Fruit fly (Drosophila melanogaster) whole organism, embryonic: ENCODE results near the gene CG31347.

Experiments used
- Atf3 ChIP-seq: fragments of 200-800 bp; sonication (Bioruptor generic); optimal IDR thresholded peaks from 3 replicates; lab custom pipeline; 2016; ENCODE audit warnings: missing biosample characterization, missing genetic modification characterization
- Atf6 ChIP-seq: fragments of 200-800 bp; sonication (Bioruptor generic); IDR thresholded peaks from 2 replicates; pipeline ENCODE4 v1.3.6; 2022; ENCODE audit warnings: missing biosample characterization, missing genetic modification characterization
- CG10543 ChIP-seq: fragments of 200-800 bp; sonication (Bioruptor generic); optimal IDR thresholded peaks from 3 replicates; lab custom pipeline; 2017; ENCODE audit warnings: missing biosample characterization, mild to moderate bottlenecking, missing genetic modification characterization, moderate library complexity
- CG10959 ChIP-seq: fragments of 200-800 bp; sonication (Bioruptor generic); IDR thresholded peaks from 2 replicates; pipeline ENCODE4 v1.3.6; 2022; ENCODE audit warnings: missing biosample characterization, missing genetic modification characterization
- CG11093 ChIP-seq: fragments of 200-800 bp; sonication (Bioruptor generic); IDR thresholded peaks from 3 replicates; pipeline ENCODE4 v1.3.6; 2022; ENCODE audit warnings: missing biosample characterization, missing genetic modification characterization
- CG12219 ChIP-seq: fragments of 200-800 bp; sonication (Bioruptor generic); optimal IDR thresholded peaks from 3 replicates; lab custom pipeline; 2018; ENCODE audit warnings: missing biosample characterization, mild to moderate bottlenecking, missing genetic modification characterization
- CG12942 ChIP-seq: fragments of 200-800 bp; sonication (Bioruptor generic); optimal IDR thresholded peaks from 3 replicates; lab custom pipeline; 2016; ENCODE audit warnings: missing biosample characterization, missing genetic modification characterization
- CG14050 ChIP-seq: fragments of 200-800 bp; sonication (Bioruptor generic); IDR thresholded peaks from 3 replicates; pipeline ENCODE4 v1.3.6; 2022; ENCODE audit warnings: missing biosample characterization, missing genetic modification characterization
- CG15479 ChIP-seq: fragments of 200-800 bp; sonication (Bioruptor generic); optimal IDR thresholded peaks from 3 replicates; lab custom pipeline; 2019; ENCODE audit warnings: missing biosample characterization, mild to moderate bottlenecking, missing genetic modification characterization, moderate library complexity
- CG17912 ChIP-seq: fragments of 200-800 bp; sonication (Bioruptor generic); optimal IDR thresholded peaks from 2 replicates; lab custom pipeline; 2018; ENCODE audit warnings: missing biosample characterization, mild to moderate bottlenecking, missing genetic modification characterization
- CG2199 ChIP-seq: fragments of 200-800 bp; sonication (Bioruptor generic); IDR thresholded peaks from 3 replicates; pipeline ENCODE4 v1.3.6; 2022; ENCODE audit warnings: missing biosample characterization, missing genetic modification characterization
- CG4617 ChIP-seq: fragments of 200-800 bp; sonication (Bioruptor generic); optimal IDR thresholded peaks from 3 replicates; lab custom pipeline; 2016; ENCODE audit warnings: missing biosample characterization, missing genetic modification characterization, borderline replicate concordance
- CG6689 ChIP-seq: fragments of 200-800 bp; sonication (Bioruptor generic); IDR thresholded peaks from 2 replicates; pipeline ENCODE4 v1.3.6; 2022; ENCODE audit warnings: missing biosample characterization, missing genetic modification characterization
- CG6813 ChIP-seq: fragments of 200-800 bp; sonication (Bioruptor generic); optimal IDR thresholded peaks from 2 replicates; lab custom pipeline; 2017; ENCODE audit warnings: missing biosample characterization, missing genetic modification characterization, mild to moderate bottlenecking, moderate library complexity, missing genetic modification reagents
- CG6854 ChIP-seq: fragments of 200-800 bp; sonication (Bioruptor generic); optimal IDR thresholded peaks from 3 replicates; lab custom pipeline; 2017; ENCODE audit warnings: missing biosample characterization, mild to moderate bottlenecking, missing genetic modification characterization
- CG7556 ChIP-seq: fragments of 200-800 bp; sonication (Bioruptor generic); optimal IDR thresholded peaks from 2 replicates; lab custom pipeline; 2017; ENCODE audit warnings: missing biosample characterization, mild to moderate bottlenecking, missing genetic modification characterization
- CG7786 ChIP-seq: fragments of 200-800 bp; sonication (Bioruptor generic); optimal IDR thresholded peaks from 2 replicates; lab custom pipeline; 2016; ENCODE audit warnings: missing biosample characterization, missing genetic modification characterization
- CG9797 ChIP-seq: fragments of 200-800 bp; sonication (Bioruptor generic); optimal IDR thresholded peaks from 3 replicates; lab custom pipeline; 2018; ENCODE audit warnings: missing biosample characterization, mild to moderate bottlenecking, missing genetic modification characterization
- CoRest ChIP-seq: fragments of 200-800 bp; sonication (Bioruptor generic); optimal IDR thresholded peaks from 3 replicates; lab custom pipeline; 2018; ENCODE audit warnings: missing biosample characterization, mild to moderate bottlenecking, missing genetic modification characterization, moderate library complexity
- Doc3 ChIP-seq: fragments of 200-800 bp; sonication (Bioruptor generic); IDR thresholded peaks from 3 replicates; pipeline ENCODE4 v1.3.6; 2022; ENCODE audit warnings: missing biosample characterization, missing genetic modification characterization; ENCODE audit not compliant: partially characterized antibody
- Ets65A ChIP-seq: fragments of 200-800 bp; sonication (Bioruptor generic); peaks from one replicate; lab custom pipeline; 2016; ENCODE audit warnings: missing biosample characterization, missing genetic modification characterization
- HLH4C ChIP-seq: fragments of 200-800 bp; sonication (Bioruptor generic); IDR thresholded peaks from 3 replicates; pipeline ENCODE4 v1.3.6; 2022; ENCODE audit warnings: missing biosample characterization, missing genetic modification characterization; ENCODE audit not compliant: partially characterized antibody
- HmgZ ChIP-seq: fragments of 200-800 bp; sonication (Bioruptor generic); optimal IDR thresholded peaks from 2 replicates; lab custom pipeline; 2018; ENCODE audit warnings: missing biosample characterization, mild to moderate bottlenecking, missing genetic modification characterization
- Med ChIP-seq: fragments of 200-800 bp; sonication (Bioruptor generic); peaks from one replicate; lab custom pipeline; 2016; ENCODE audit warnings: missing biosample characterization, missing genetic modification characterization, mild to moderate bottlenecking, inconsistent platforms, moderate library complexity
- Nf-YC ChIP-seq: fragments of 200-800 bp; optimal IDR thresholded peaks from 3 replicates; lab custom pipeline; 2019; ENCODE audit warnings: missing biosample characterization, mild to moderate bottlenecking, missing genetic modification characterization, moderate library complexity
- PHDP ChIP-seq: fragments of 200-800 bp; sonication (Bioruptor generic); optimal IDR thresholded peaks from 3 replicates; lab custom pipeline; 2018; ENCODE audit warnings: missing biosample characterization, mild to moderate bottlenecking, missing genetic modification characterization, moderate library complexity
- Poxn ChIP-seq: fragments of 200-800 bp; sonication (Bioruptor generic); IDR thresholded peaks from 2 replicates; pipeline ENCODE4 v1.3.6; 2022; ENCODE audit warnings: missing biosample characterization, missing genetic modification characterization
- Sin3A ChIP-seq: fragments of >200 bp; optimal IDR thresholded peaks from 2 replicates; lab custom pipeline; 2018
- Ssrp ChIP-seq: fragments of 200-800 bp; sonication (Bioruptor generic); optimal IDR thresholded peaks from 2 replicates; lab custom pipeline; 2018; ENCODE audit warnings: missing biosample characterization, mild to moderate bottlenecking, missing genetic modification characterization, moderate library complexity
- cato ChIP-seq: fragments of 200-800 bp; sonication (Bioruptor generic); optimal IDR thresholded peaks from 2 replicates; lab custom pipeline; 2016; ENCODE audit warnings: missing biosample characterization, missing genetic modification characterization, borderline replicate concordance
- caup ChIP-seq: fragments of 200-800 bp; sonication (Bioruptor generic); optimal IDR thresholded peaks from 3 replicates; lab custom pipeline; 2017; ENCODE audit warnings: missing biosample characterization, mild to moderate bottlenecking, missing genetic modification characterization, moderate library complexity; ENCODE audit not compliant: severe bottlenecking
- croc ChIP-seq: fragments of 200-800 bp; sonication (Bioruptor generic); conservative IDR thresholded peaks from 3 replicates; pipeline ENCODE4 v1.3.6; 2022; ENCODE audit warnings: missing biosample characterization, missing genetic modification characterization
- cwo ChIP-seq: fragments of 200-800 bp; sonication (Bioruptor generic); optimal IDR thresholded peaks from 3 replicates; lab custom pipeline; 2017; ENCODE audit warnings: missing biosample characterization, missing genetic modification characterization, mild to moderate bottlenecking, moderate library complexity, missing genetic modification reagents
- emc ChIP-seq: fragments of 200-800 bp; sonication (Bioruptor generic); optimal IDR thresholded peaks from 2 replicates; lab custom pipeline; 2016; ENCODE audit warnings: missing biosample characterization, missing genetic modification characterization
- gem ChIP-seq: fragments of 200-800 bp; sonication (Bioruptor generic); optimal IDR thresholded peaks from 2 replicates; lab custom pipeline; 2019; ENCODE audit warnings: missing biosample characterization, mild to moderate bottlenecking, missing genetic modification characterization, moderate library complexity
- gsb ChIP-seq: fragments of 200-800 bp; sonication (Bioruptor generic); IDR thresholded peaks from 2 replicates; pipeline ENCODE4 v1.3.6; 2022; ENCODE audit warnings: missing biosample characterization, missing genetic modification characterization
- gt ChIP-seq: fragments of 200-800 bp; sonication (Bioruptor generic); IDR thresholded peaks from 2 replicates; pipeline ENCODE4 v1.3.6; 2022; ENCODE audit warnings: missing biosample characterization, missing genetic modification characterization
- hth ChIP-seq: fragments of >200 bp; optimal IDR thresholded peaks from 2 replicates; lab custom pipeline; 2017; ENCODE audit warnings: inconsistent platforms
- ind ChIP-seq: fragments of 200-800 bp; sonication (Bioruptor generic); optimal IDR thresholded peaks from 3 replicates; lab custom pipeline; 2016; ENCODE audit warnings: missing biosample characterization, missing genetic modification characterization
- lola ChIP-seq, 3 experiments: fragments of >200 bp in 2 of 3; fragments of 200-800 bp in 1 of 3; sonication (Bioruptor generic) in 1 of 3; optimal IDR thresholded peaks; 2 replicates each; lab custom pipeline; 2017 to 2019; ENCODE audit warnings: missing biosample characterization in 3 of 3, missing genetic modification characterization in 3 of 3, mild to moderate bottlenecking in 1 of 3, moderate library complexity in 1 of 3
- nau ChIP-seq: fragments of 200-800 bp; sonication (Bioruptor generic); optimal IDR thresholded peaks from 3 replicates; lab custom pipeline; 2017; ENCODE audit warnings: missing biosample characterization, mild to moderate bottlenecking, missing genetic modification characterization, missing genetic modification reagents
- pum ChIP-seq: fragments of 200-800 bp; sonication (Bioruptor generic); optimal IDR thresholded peaks from 2 replicates; lab custom pipeline; 2016; ENCODE audit warnings: missing biosample characterization, missing genetic modification characterization
- sens ChIP-seq: fragments of 200-800 bp; sonication (Bioruptor generic); peaks from one replicate; lab custom pipeline; 2016; ENCODE audit warnings: missing biosample characterization, missing genetic modification characterization
- sisA ChIP-seq: fragments of 200-800 bp; sonication (Bioruptor generic); IDR thresholded peaks from 2 replicates; pipeline ENCODE4 v1.3.6; 2022; ENCODE audit warnings: missing biosample characterization, missing genetic modification characterization
- ssp ChIP-seq: fragments of 200-800 bp; sonication (Bioruptor generic); IDR thresholded peaks from 2 replicates; pipeline ENCODE4 v1.3.6; 2022; ENCODE audit warnings: missing biosample characterization, missing genetic modification characterization
- tap ChIP-seq: fragments of 200-800 bp; optimal IDR thresholded peaks from 3 replicates; lab custom pipeline; 2019; ENCODE audit warnings: missing biosample characterization, mild to moderate bottlenecking, missing genetic modification characterization, moderate library complexity
- tgo ChIP-seq: fragments of 200-800 bp; sonication (Bioruptor generic); IDR thresholded peaks from 3 replicates; pipeline ENCODE4 v1.3.6; 2022; ENCODE audit warnings: missing biosample characterization, missing genetic modification characterization

The CG31347 gene

dm6 chr3R:12653511-12654252 is 38.7 kb downstream of the CG31347 start (continued):
- TF ChIP-seq CG6689 (GFP tag; lab: Robert Waterston, UW) (peak; percentile 86), CG12219 (GFP tag; lab: Kevin White, UChicago) (peak; percentile 85), nau (GFP tag; lab: Kevin White, UChicago) (peak; percentile 79), Doc3 (GFP tag; lab: Robert Waterston, UW) (no peak), hth (lab: Kevin White, UChicago) (no peak), tgo (GFP tag; lab: Robert Waterston, UW) (peak; percentile 82), Ets65A (GFP tag; lab: Kevin White, UChicago) (peak; percentile 96), CG4617 (GFP tag; lab: Kevin White, UChicago) (peak; percentile 39), Atf3 (GFP tag; lab: Kevin White, UChicago) (peak; percentile 63), gsb (GFP tag; lab: Robert Waterston, UW) (peak; percentile 70), HLH4C (no peak; the same call in 2 of the 3 replicates), CG7786 (GFP tag; lab: Kevin White, UChicago) (peak; percentile 84), gem (peak; percentile 89), CG6813 (GFP tag; lab: Kevin White, UChicago) (peak; percentile 65), CG10543 (peak; percentile 67), pum (GFP tag; lab: Kevin White, UChicago) (peak; percentile 81), CG15479 (GFP tag; lab: Kevin White, UChicago) (no peak), CG12942 (peak; percentile 83), CoRest (peak; percentile 91), emc (GFP tag; lab: Kevin White, UChicago) (peak; percentile 52), ssp (GFP tag; lab: Robert Waterston, UW) (peak; percentile 69), CG17912 (GFP tag; lab: Kevin White, UChicago) (no peak), Sin3A (lab: Kevin White, UChicago) (no peak), CG10959 (GFP tag; lab: Robert Waterston, UW) (peak; percentile 40; the same call in 1 of the 2 replicates)
- TF ChIP-seq, all 482 proteins: peak for 371

dm6 chr3R:12652736-12653135 is 39.7 kb downstream of the CG31347 start:
- no peak for TF ChIP-seq gt
- peak; percentile 11 for TF ChIP-seq Med (GFP tag; lab: Kevin White, UChicago)
- TF ChIP-seq Atf6 (GFP tag; lab: Robert Waterston, UW) = no peak
- no peak for TF ChIP-seq Ssrp
- no peak for TF ChIP-seq sisA
- TF ChIP-seq CG6854 (GFP tag; lab: Kevin White, UChicago) = no peak
- TF ChIP-seq CG14050 = no peak
- TF ChIP-seq Poxn (GFP tag; lab: Robert Waterston, UW) = no peak
- no peak for TF ChIP-seq croc (GFP tag; lab: Robert Waterston, UW)
- peak in 1 of 3 experiments; percentile 15 for TF ChIP-seq lola (GFP tag; optimal IDR thresholded peaks at IDR 0.05; lab: Kevin White, UChicago)
- TF ChIP-seq cato = no peak
- no peak for TF ChIP-seq ind (GFP tag; lab: Kevin White, UChicago)
- no peak for TF ChIP-seq caup (GFP tag; lab: Kevin White, UChicago)
- TF ChIP-seq CG7556 (GFP tag; lab: Kevin White, UChicago) = no peak
- no peak for TF ChIP-seq tap (tag; lab: Kevin White, UChicago)
- TF ChIP-seq CG11093 (GFP tag; lab: Robert Waterston, UW) = no peak
- no peak for TF ChIP-seq PHDP
- no peak for TF ChIP-seq sens
- peak; percentile 93 for TF ChIP-seq CG2199
- TF ChIP-seq HmgZ (tag; lab: Kevin White, UChicago) = no peak
- TF ChIP-seq cwo (GFP tag; lab: Kevin White, UChicago) = no peak
- no peak for TF ChIP-seq Nf-YC (tag; lab: Kevin White, UChicago)
- TF ChIP-seq CG9797 (GFP tag; lab: Kevin White, UChicago) = no peak
- no peak for TF ChIP-seq CoRest
